Worm (Caenorhabditis elegans) whole organism, L1 larva: Measurements from ENCODE around the gene pas-2.

ENCODE experiments used
- C04F5.9 ChIP-seq: sonication (generic microtip); optimal IDR thresholded peaks from 2 replicates; lab custom pipeline; 2016; ENCODE audit warnings: missing genetic modification characterization, missing compliant biosample characterization
- C16A3.4 ChIP-seq: fragments of 150-350 bp; optimal IDR thresholded peaks from 2 replicates; lab custom pipeline; 2014; ENCODE audit warnings: missing biosample characterization, missing genetic modification characterization
- F16B12.6 ChIP-seq: fragments of 150-350 bp; optimal IDR thresholded peaks from 2 replicates; lab custom pipeline; 2014; ENCODE audit warnings: missing biosample characterization, missing genetic modification characterization
- alr-1 ChIP-seq: fragments of 200-800 bp; sonication (Bioruptor generic); optimal IDR thresholded peaks from 2 replicates; lab custom pipeline; 2018; ENCODE audit warnings: borderline replicate concordance, mild to moderate bottlenecking, missing genetic modification characterization, missing compliant biosample characterization
- aly-2 ChIP-seq: fragments of 150-350 bp; optimal IDR thresholded peaks from 2 replicates; lab custom pipeline; 2014; ENCODE audit warnings: missing biosample characterization, missing genetic modification characterization
- ceh-63 ChIP-seq: fragments of 200-800 bp; sonication (Bioruptor generic); optimal IDR thresholded peaks from 2 replicates; lab custom pipeline; 2018; ENCODE audit warnings: mild to moderate bottlenecking, missing genetic modification characterization, missing compliant biosample characterization
- ceh-8 ChIP-seq: fragments of 200-800 bp; sonication (Bioruptor generic); optimal IDR thresholded peaks from 2 replicates; lab custom pipeline; 2018; ENCODE audit warnings: mild to moderate bottlenecking, missing genetic modification characterization, moderate library complexity, missing compliant biosample characterization
- ceh-88 ChIP-seq: fragments of 200-800 bp; sonication (Bioruptor generic); IDR thresholded peaks from 2 replicates; pipeline ENCODE4 v1.3.6; 2022; ENCODE audit warnings: missing genetic modification characterization, missing compliant biosample characterization
- ceh-90 ChIP-seq: sonication (generic microtip); optimal IDR thresholded peaks from 2 replicates; lab custom pipeline; 2016; ENCODE audit warnings: missing genetic modification characterization, missing compliant biosample characterization
- dsc-1 ChIP-seq: sonication (generic microtip); optimal IDR thresholded peaks from 2 replicates; lab custom pipeline; 2016; ENCODE audit warnings: mild to moderate bottlenecking, missing genetic modification characterization, missing compliant biosample characterization
- efl-1 ChIP-seq, 4 experiments: fragments of 150-350 bp; optimal IDR thresholded peaks in 3 of 4; peaks in 1 of 4; 1 replicate in 1 of 4; 2 replicates in 3 of 4; lab custom pipeline; 2014; ENCODE audit warnings: missing biosample characterization in 2 of 4, missing genetic modification characterization in 2 of 4, missing genetic modification reagents in 2 of 4
- egl-13 ChIP-seq: sonication (generic microtip); optimal IDR thresholded peaks from 2 replicates; lab custom pipeline; 2016; ENCODE audit warnings: missing genotype, missing genetic modification reagents, missing genetic modification characterization, missing compliant biosample characterization
- egl-27 ChIP-seq, 2 experiments: fragments of 150-350 bp in 1 of 2; sonication (generic microtip); optimal IDR thresholded peaks; 3 replicates each; lab custom pipeline; 2017 to 2018; ENCODE audit warnings: missing biosample characterization in 2 of 2, missing genetic modification characterization in 2 of 2, missing genetic modification reagents in 2 of 2
- elt-2 ChIP-seq: sonication (generic microtip); optimal IDR thresholded peaks from 2 replicates; lab custom pipeline; 2016; ENCODE audit warnings: missing genetic modification characterization, mild to moderate bottlenecking, inconsistent platforms, missing compliant biosample characterization, missing genetic modification reagents
- ets-5 ChIP-seq: fragments of 200-800 bp; sonication (Bioruptor generic); IDR thresholded peaks from 2 replicates; pipeline ENCODE4 v1.3.6; 2022; ENCODE audit warnings: missing genetic modification characterization, missing compliant biosample characterization
- fkh-8 ChIP-seq: sonication (generic microtip); optimal IDR thresholded peaks from 2 replicates; lab custom pipeline; 2016; ENCODE audit warnings: mild to moderate bottlenecking, missing genetic modification characterization, missing compliant biosample characterization
- hlh-17 ChIP-seq: fragments of 200-800 bp; sonication (Bioruptor generic); optimal IDR thresholded peaks from 2 replicates; lab custom pipeline; 2018; ENCODE audit warnings: missing genetic modification characterization, mild to moderate bottlenecking, missing compliant biosample characterization, moderate library complexity, borderline replicate concordance
- hpl-2 ChIP-seq: fragments of 150-350 bp; optimal IDR thresholded peaks from 2 replicates; lab custom pipeline; 2014; ENCODE audit warnings: missing biosample characterization, missing genetic modification reagents, missing genetic modification characterization
- isw-1 ChIP-seq: fragments of 200-800 bp; sonication (Bioruptor generic); IDR thresholded peaks from 2 replicates; pipeline ENCODE4 v1.3.6; 2022; ENCODE audit warnings: missing genetic modification characterization, missing compliant biosample characterization
- jun-1 ChIP-seq: fragments of 150-350 bp; optimal IDR thresholded peaks from 2 replicates; lab custom pipeline; 2014; ENCODE audit warnings: missing biosample characterization, missing genetic modification reagents, missing genetic modification characterization
- lin-35 ChIP-seq, 2 experiments: fragments of 150-350 bp; optimal IDR thresholded peaks; 2 replicates each; lab custom pipeline; 2014; ENCODE audit warnings: missing biosample characterization in 2 of 2, missing genetic modification characterization in 2 of 2, missing genetic modification reagents in 2 of 2
- lin-39 ChIP-seq: fragments of 150-350 bp; optimal IDR thresholded peaks from 2 replicates; lab custom pipeline; 2014; ENCODE audit warnings: missing biosample characterization, missing genetic modification reagents, missing genetic modification characterization
- lir-3 ChIP-seq: sonication (generic microtip); optimal IDR thresholded peaks from 2 replicates; lab custom pipeline; 2016; ENCODE audit warnings: mild to moderate bottlenecking, missing genetic modification characterization, moderate library complexity, missing compliant biosample characterization; ENCODE audit not compliant: poor library complexity
- lsy-2 ChIP-seq, 2 experiments: fragments of 150-350 bp; optimal IDR thresholded peaks; 2 replicates each; lab custom pipeline; 2014; ENCODE audit warnings: missing biosample characterization in 2 of 2, missing genetic modification characterization in 2 of 2
- mab-9 ChIP-seq: fragments of 200-800 bp; sonication (Bioruptor generic); IDR thresholded peaks from 2 replicates; pipeline ENCODE4 v1.3.6; 2022; ENCODE audit warnings: missing genetic modification reagents, missing genetic modification characterization, missing compliant biosample characterization
- mdl-1 ChIP-seq, 2 experiments: fragments of 150-350 bp; optimal IDR thresholded peaks; 2 replicates each; lab custom pipeline; 2014 to 2017; ENCODE audit warnings: missing biosample characterization in 2 of 2, missing genetic modification characterization in 2 of 2, inconsistent platforms in 1 of 2
- mef-2 ChIP-seq: fragments of 150-350 bp; optimal IDR thresholded peaks from 2 replicates; lab custom pipeline; 2014; ENCODE audit warnings: missing biosample characterization, missing genetic modification characterization
- nhr-11 ChIP-seq: fragments of 150-350 bp; optimal IDR thresholded peaks from 2 replicates; lab custom pipeline; 2014; ENCODE audit warnings: missing biosample characterization, missing genetic modification characterization
- nhr-20 ChIP-seq: sonication (generic microtip); optimal IDR thresholded peaks from 2 replicates; lab custom pipeline; 2016; ENCODE audit warnings: mild to moderate bottlenecking, missing genetic modification characterization, missing compliant biosample characterization
- nhr-237 ChIP-seq: fragments of 150-350 bp; optimal IDR thresholded peaks from 2 replicates; lab custom pipeline; 2014; ENCODE audit warnings: missing biosample characterization, missing genetic modification characterization
- nhr-28 ChIP-seq: fragments of 150-350 bp; optimal IDR thresholded peaks from 2 replicates; lab custom pipeline; 2014; ENCODE audit warnings: missing biosample characterization, missing genetic modification characterization
- nhr-47 ChIP-seq: sonication (generic microtip); optimal IDR thresholded peaks from 2 replicates; lab custom pipeline; 2016; ENCODE audit warnings: mild to moderate bottlenecking, missing genetic modification characterization, moderate library complexity, missing compliant biosample characterization
- nhr-71 ChIP-seq: sonication (generic microtip); optimal IDR thresholded peaks from 2 replicates; lab custom pipeline; 2016; ENCODE audit warnings: mild to moderate bottlenecking, missing genetic modification characterization, moderate library complexity, missing compliant biosample characterization
- nhr-77 ChIP-seq: fragments of 150-350 bp; optimal IDR thresholded peaks from 2 replicates; lab custom pipeline; 2014; ENCODE audit warnings: missing biosample characterization, missing genetic modification characterization
- nhr-90 ChIP-seq: sonication (generic microtip); optimal IDR thresholded peaks from 2 replicates; lab custom pipeline; 2016; ENCODE audit warnings: mild to moderate bottlenecking, missing genetic modification characterization, missing compliant biosample characterization; ENCODE audit not compliant: poor library complexity
- pag-3 ChIP-seq: sonication (generic microtip); optimal IDR thresholded peaks from 2 replicates; lab custom pipeline; 2017; ENCODE audit warnings: missing genetic modification characterization, mild to moderate bottlenecking, missing compliant biosample characterization, antibody characterized with exemption, borderline replicate concordance; ENCODE audit not compliant: insufficient read depth
- pqm-1 ChIP-seq: sonication (generic microtip); optimal IDR thresholded peaks from 3 replicates; lab custom pipeline; 2017; ENCODE audit warnings: missing biosample characterization, missing genetic modification characterization
- skn-1 ChIP-seq: fragments of 150-350 bp; optimal IDR thresholded peaks from 2 replicates; lab custom pipeline; 2014; ENCODE audit warnings: missing biosample characterization, missing genetic modification characterization
- snu-23 ChIP-seq: sonication (generic microtip); optimal IDR thresholded peaks from 2 replicates; lab custom pipeline; 2016; ENCODE audit warnings: missing genetic modification characterization, missing compliant biosample characterization
- sox-4 ChIP-seq: sonication (generic microtip); optimal IDR thresholded peaks from 2 replicates; lab custom pipeline; 2016; ENCODE audit warnings: missing genetic modification characterization, missing compliant biosample characterization
- sptf-1 ChIP-seq: fragments of 150-350 bp; optimal IDR thresholded peaks from 2 replicates; lab custom pipeline; 2014; ENCODE audit warnings: missing biosample characterization, missing genetic modification characterization
- tlp-1 ChIP-seq: fragments of 150-350 bp; optimal IDR thresholded peaks from 2 replicates; lab custom pipeline; 2014; ENCODE audit warnings: missing biosample characterization, missing genetic modification characterization
- unc-30 ChIP-seq: sonication (generic microtip); optimal IDR thresholded peaks from 2 replicates; lab custom pipeline; 2017; ENCODE audit warnings: missing biosample characterization, missing genetic modification characterization
- unc-98 ChIP-seq: fragments of 200-800 bp; sonication (Bioruptor generic); IDR thresholded peaks from 2 replicates; pipeline ENCODE4 v1.3.6; 2022; ENCODE audit warnings: missing genetic modification characterization, missing compliant biosample characterization
- vab-15 ChIP-seq: sonication (generic microtip); optimal IDR thresholded peaks from 2 replicates; lab custom pipeline; 2017; ENCODE audit warnings: missing genotype, mild to moderate bottlenecking, missing genetic modification characterization, missing compliant biosample characterization

Gene pas-2

ce11 chrV:10801154-10801553 lies 31.0 kb downstream of the pas-2 start, which contains the start of gene D1054.18 (continued):
- TF ChIP-seq dsc-1 (tag; lab: Kevin White, UChicago): no peak
- no peak for TF ChIP-seq sox-4 (tag; lab: Kevin White, UChicago)
- no peak for TF ChIP-seq isw-1
- no peak for TF ChIP-seq unc-98 (GFP tag; lab: Robert Waterston, UW)
- TF ChIP-seq efl-1 (optimal IDR thresholded peaks at IDR 0.05; lab: Kevin White, UChicago): no peak
- TF ChIP-seq efl-1 (GFP tag; optimal IDR thresholded peaks at IDR 0.05 in 1 of 2; lab: Kevin White, UChicago): peak in 1 of 2 experiments; percentile 75
- peak in 1 of 2 experiments; percentile 15 for TF ChIP-seq mdl-1 (tag; optimal IDR thresholded peaks at IDR 0.05; lab: Kevin White, UChicago)
- TF ChIP-seq nhr-20: peak; percentile 0
- peak; percentile 59 for TF ChIP-seq pqm-1
- no peak for TF ChIP-seq aly-2 (tag; lab: Kevin White, UChicago)
- TF ChIP-seq tlp-1 (tag; lab: Kevin White, UChicago): no peak
- TF ChIP-seq sptf-1 (tag; lab: Kevin White, UChicago): no peak

DNA sequence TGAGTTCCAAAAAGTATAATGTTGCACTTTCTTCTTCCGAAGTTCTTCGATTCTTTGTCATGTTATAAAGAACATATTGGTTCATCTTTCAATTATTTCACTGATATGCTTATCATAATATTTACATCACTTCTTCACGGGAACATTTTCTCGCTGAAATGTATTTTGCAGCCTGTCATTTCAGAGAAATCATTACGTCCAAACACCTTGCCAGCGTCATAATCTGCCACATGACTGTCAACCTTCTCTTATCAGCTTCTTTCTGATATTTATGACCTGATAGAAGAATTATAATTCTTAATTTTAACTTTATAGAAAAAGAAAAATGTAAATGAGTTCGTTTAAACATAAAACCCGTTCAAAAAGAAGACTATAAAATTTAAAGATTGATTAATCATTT lies 31.9 kb downstream of the pas-2 start:
- TF ChIP-seq egl-27 (tag; optimal IDR thresholded peaks at IDR 0.05; lab: Kevin White, UChicago): no peak
- no peak for TF ChIP-seq lir-3 (tag; lab: Kevin White, UChicago)
- TF ChIP-seq alr-1 (tag; lab: Kevin White, UChicago): no peak
- no peak for TF ChIP-seq nhr-47 (tag; lab: Kevin White, UChicago)
- TF ChIP-seq ceh-90 (tag; lab: Kevin White, UChicago): no peak
- TF ChIP-seq snu-23 (GFP tag; lab: Kevin White, UChicago): no peak
- TF ChIP-seq pqm-1: peak; percentile 76
- TF ChIP-seq nhr-20: peak; percentile 10
- no peak for TF ChIP-seq jun-1 (tag; lab: Kevin White, UChicago)
- TF ChIP-seq ets-5 (GFP tag; lab: Robert Waterston, UW): no peak
- no peak for TF ChIP-seq lsy-2 (tag; optimal IDR thresholded peaks at IDR 0.05; lab: Kevin White, UChicago)
- no peak for TF ChIP-seq vab-15 (tag; lab: Kevin White, UChicago)
- TF ChIP-seq elt-2 (tag; lab: Kevin White, UChicago): peak; percentile 98
- peak; percentile 47 for TF ChIP-seq nhr-71
- TF ChIP-seq egl-13: no peak
- no peak for TF ChIP-seq unc-30 (tag; lab: Kevin White, UChicago)
- TF ChIP-seq nhr-237: no peak
- TF ChIP-seq mef-2 (tag; lab: Kevin White, UChicago): no peak
- no peak for TF ChIP-seq nhr-11 (tag; lab: Kevin White, UChicago)
- TF ChIP-seq lin-35 (GFP tag; optimal IDR thresholded peaks at IDR 0.05; lab: Kevin White, UChicago): peak in 1 of 2 experiments; percentile 12
- no peak for TF ChIP-seq pag-3 (tag; lab: Kevin White, UChicago)
- TF ChIP-seq nhr-90: peak; percentile 41
- TF ChIP-seq hpl-2: no peak
- no peak for TF ChIP-seq ceh-8 (GFP tag; lab: Kevin White, UChicago)
- no peak for TF ChIP-seq C16A3.4
- TF ChIP-seq C04F5.9: no peak
- TF ChIP-seq fkh-8 (tag; lab: Kevin White, UChicago): no peak
- TF ChIP-seq hlh-17 (GFP tag; lab: Kevin White, UChicago): no peak

DNA sequence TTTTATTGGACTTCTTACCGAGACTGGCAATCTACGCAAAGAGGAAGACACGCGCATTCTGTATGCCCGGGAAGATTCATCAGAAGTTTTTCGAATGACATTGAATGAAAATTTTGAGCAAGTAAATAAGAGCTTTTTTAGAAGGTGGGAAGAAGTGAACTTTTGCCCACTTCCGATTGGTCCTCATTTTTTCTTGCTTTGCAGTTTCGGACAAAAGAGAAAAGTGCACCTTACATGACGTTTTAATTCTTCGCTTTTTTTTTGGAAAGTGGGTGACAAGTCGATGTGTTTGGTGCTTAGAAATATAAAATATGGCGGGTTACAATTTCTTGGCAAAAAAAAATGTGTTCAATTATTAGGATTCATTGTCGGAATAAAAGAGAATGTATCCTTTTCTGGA lies 34.2 kb downstream of the pas-2 start, which contains the start of gene secs-1:
Gene secs-1 (minus strand): TSS at position 101 of the 400 bp plus-strand sequence.
- no peak for TF ChIP-seq skn-1 (tag; lab: Kevin White, UChicago)
- TF ChIP-seq ceh-63 (GFP tag; lab: Kevin White, UChicago): no peak
- TF ChIP-seq nhr-90: no peak
- TF ChIP-seq lin-39 (tag; lab: Kevin White, UChicago): no peak
- no peak for TF ChIP-seq mab-9
- no peak for TF ChIP-seq F16B12.6 (tag; lab: Kevin White, UChicago)
- TF ChIP-seq nhr-47 (tag; lab: Kevin White, UChicago): no peak
- TF ChIP-seq isw-1: no peak
- TF ChIP-seq nhr-77: no peak
- TF ChIP-seq nhr-28 (tag; lab: Kevin White, UChicago): no peak
- TF ChIP-seq ceh-88: no peak
